Worm (Caenorhabditis elegans) whole organism, midembryonic: ENCODE results near the gene C24A3.4.

Experiments used
- T22C8.4 ChIP-seq: fragments of 200-800 bp; sonication (Bioruptor generic); IDR thresholded peaks from 2 replicates; pipeline ENCODE4 v1.3.6; 2022; ENCODE audit warnings: missing genetic modification characterization, missing compliant biosample characterization
- cog-1 ChIP-seq: sonication (generic microtip); optimal IDR thresholded peaks from 2 replicates; lab custom pipeline; 2016; ENCODE audit warnings: missing genetic modification characterization, missing compliant biosample characterization
- med-1 ChIP-seq: sonication (generic microtip); optimal IDR thresholded peaks from 2 replicates; lab custom pipeline; 2017; ENCODE audit warnings: missing genetic modification characterization, mild to moderate bottlenecking, missing compliant biosample characterization, antibody characterized with exemption, missing genetic modification reagents; ENCODE audit not compliant: insufficient read depth
- ztf-23 ChIP-seq: fragments of 200-800 bp; sonication (Bioruptor generic); IDR thresholded peaks from 2 replicates; pipeline ENCODE4 v1.3.6; 2022; ENCODE audit warnings: missing genetic modification reagents, missing genetic modification characterization, missing compliant biosample characterization
- ztf-29 ChIP-seq: fragments of 200-800 bp; sonication (Bioruptor generic); IDR thresholded peaks from 2 replicates; pipeline ENCODE4 v1.3.6; 2022; ENCODE audit warnings: missing genetic modification reagents, missing genetic modification characterization, missing compliant biosample characterization

- TF ChIP-seq med-1 (GFP tag; lab: Kevin White, UChicago) (no peak), cog-1 (tag; lab: Kevin White, UChicago) (no peak), ztf-23 (no peak), T22C8.4 (GFP tag; lab: Robert Waterston, UW) (no peak), ztf-29 (GFP tag; lab: Robert Waterston, UW) (no peak)
Measured at ce11 chrX:8955808-8956207, 36.4 kb upstream of the C24A3.4 start.
